Fruit fly (Drosophila melanogaster) whole organism, adult: ENCODE results near the gene CG34292.

Source experiments
- CG1620 ChIP-seq: fragments of 200-800 bp; sonication (Bioruptor generic); optimal IDR thresholded peaks from 2 replicates; lab custom pipeline; 2016; ENCODE audit warnings: missing biosample characterization, missing genetic modification characterization
- CG33017 ChIP-seq: fragments of 200-800 bp; sonication (Bioruptor generic); optimal IDR thresholded peaks from 2 replicates; lab custom pipeline; 2018; ENCODE audit warnings: missing biosample characterization, mild to moderate bottlenecking, missing genetic modification characterization, moderate library complexity
- CG7045 ChIP-seq: fragments of 200-800 bp; sonication (Bioruptor generic); optimal IDR thresholded peaks from 2 replicates; lab custom pipeline; 2017; ENCODE audit warnings: missing biosample characterization, mild to moderate bottlenecking, missing genetic modification characterization
- Clk ChIP-seq: fragments of 200-800 bp; sonication (Bioruptor generic); optimal IDR thresholded peaks from 2 replicates; lab custom pipeline; 2017; ENCODE audit warnings: missing biosample characterization, missing genetic modification characterization
- Mnt ChIP-seq: fragments of 200-800 bp; sonication (Bioruptor generic); optimal IDR thresholded peaks from 2 replicates; lab custom pipeline; 2016; ENCODE audit warnings: missing biosample characterization, mild to moderate bottlenecking, missing genetic modification characterization
- cnc ChIP-seq, 2 experiments: fragments of >200 bp; optimal IDR thresholded peaks; 2 replicates each; lab custom pipeline; 2017
- kay ChIP-seq: fragments of 200-800 bp; sonication (Bioruptor generic); peaks from one replicate; lab custom pipeline; 2016; ENCODE audit warnings: missing biosample characterization, missing genetic modification characterization, borderline replicate concordance
- ovo ChIP-seq: fragments of 200-800 bp; sonication (Bioruptor generic); optimal IDR thresholded peaks from 2 replicates; lab custom pipeline; 2016; ENCODE audit warnings: missing biosample characterization, missing genetic modification characterization
- pad ChIP-seq: fragments of 200-800 bp; sonication (Bioruptor generic); optimal IDR thresholded peaks from 3 replicates; lab custom pipeline; 2017; ENCODE audit warnings: missing biosample characterization, missing genetic modification characterization, mild to moderate bottlenecking, moderate library complexity, missing genetic modification reagents
- tj ChIP-seq: fragments of 200-800 bp; sonication (Bioruptor generic); optimal IDR thresholded peaks from 3 replicates; lab custom pipeline; 2017; ENCODE audit warnings: missing biosample characterization, mild to moderate bottlenecking, missing genetic modification characterization, moderate library complexity
- toe ChIP-seq: fragments of 200-800 bp; sonication (Bioruptor generic); optimal IDR thresholded peaks from 2 replicates; lab custom pipeline; 2016; ENCODE audit warnings: missing biosample characterization, missing genetic modification characterization

dm6 chr3R:27106134-27106694 lies 44.2 kb downstream of the CG34292 start, which contains the start of gene CAH9:
- no peak for TF ChIP-seq kay (GFP tag; lab: Kevin White, UChicago)
- no peak for TF ChIP-seq ovo
- no peak for TF ChIP-seq CG7045 (GFP tag; lab: Kevin White, UChicago)
- no peak for TF ChIP-seq CG33017 (tag; lab: Kevin White, UChicago)
- no peak for TF ChIP-seq Clk (GFP tag; lab: Kevin White, UChicago)
- TF ChIP-seq tj: no peak
- TF ChIP-seq Mnt (GFP tag; lab: Kevin White, UChicago): no peak
- TF ChIP-seq pad (GFP tag; lab: Kevin White, UChicago): no peak
- TF ChIP-seq toe (GFP tag; lab: Kevin White, UChicago): no peak
- no peak for TF ChIP-seq CG1620 (GFP tag; lab: Kevin White, UChicago)
- TF ChIP-seq cnc (optimal IDR thresholded peaks at IDR 0.05; lab: Kevin White, UChicago): no peak
